Worm (Caenorhabditis elegans) whole organism, L4 larva: Measurements from ENCODE around the gene R05F9.9.

ENCODE experiments used
- F44E2.7 ChIP-seq: fragments of 200-800 bp; sonication (Bioruptor generic); IDR thresholded peaks from 2 replicates; pipeline ENCODE4 v2.1.2; 2022; ENCODE audit warnings: missing genetic modification characterization, missing compliant biosample characterization
- Y48G9A.11 ChIP-seq: fragments of 200-800 bp; sonication (Bioruptor generic); IDR thresholded peaks from 2 replicates; pipeline ENCODE4 v1.3.6; 2022; ENCODE audit warnings: missing genetic modification reagents, missing genetic modification characterization, missing compliant biosample characterization
- aha-1 ChIP-seq: fragments of 150-350 bp; peaks from one replicate; lab custom pipeline; 2014; ENCODE audit warnings: missing biosample characterization, missing genetic modification characterization
- ama-1 ChIP-seq: fragments of 150-350 bp; optimal IDR thresholded peaks from 2 replicates; lab custom pipeline; 2014; ENCODE audit warnings: inconsistent platforms, mixed read lengths
- ceh-20 ChIP-seq: fragments of 200-800 bp; sonication (Bioruptor generic); IDR thresholded peaks from 2 replicates; pipeline ENCODE4 v1.3.6; 2022; ENCODE audit warnings: missing genetic modification reagents, missing genetic modification characterization, missing compliant biosample characterization
- ceh-32 ChIP-seq: sonication (generic microtip); optimal IDR thresholded peaks from 2 replicates; lab custom pipeline; 2016; ENCODE audit warnings: mild to moderate bottlenecking, missing genetic modification characterization, missing compliant biosample characterization; ENCODE audit not compliant: poor library complexity
- dve-1 ChIP-seq: sonication (generic microtip); optimal IDR thresholded peaks from 2 replicates; lab custom pipeline; 2017; ENCODE audit warnings: antibody characterized with exemption, mild to moderate bottlenecking, missing genetic modification characterization, missing compliant biosample characterization; ENCODE audit not compliant: insufficient read depth
- egl-27 ChIP-seq: sonication (generic microtip); optimal IDR thresholded peaks from 3 replicates; lab custom pipeline; 2017; ENCODE audit warnings: missing biosample characterization, missing genetic modification reagents, missing genetic modification characterization
- jun-1 ChIP-seq: fragments of 150-350 bp; optimal IDR thresholded peaks from 2 replicates; lab custom pipeline; 2014; ENCODE audit warnings: missing biosample characterization, missing genetic modification reagents, missing genetic modification characterization
- nhr-102 ChIP-seq: sonication (generic microtip); optimal IDR thresholded peaks from 2 replicates; lab custom pipeline; 2016; ENCODE audit warnings: mild to moderate bottlenecking, missing genetic modification characterization, moderate library complexity, missing compliant biosample characterization
- nhr-11 ChIP-seq: fragments of 150-350 bp; optimal IDR thresholded peaks from 2 replicates; lab custom pipeline; 2014; ENCODE audit warnings: missing biosample characterization, missing genetic modification characterization
- nhr-28 ChIP-seq: fragments of 150-350 bp; optimal IDR thresholded peaks from 2 replicates; lab custom pipeline; 2014; ENCODE audit warnings: missing biosample characterization, missing genetic modification characterization
- spr-1 ChIP-seq: sonication (generic microtip); optimal IDR thresholded peaks from 2 replicates; lab custom pipeline; 2016; ENCODE audit warnings: mild to moderate bottlenecking, missing genetic modification characterization, missing compliant biosample characterization
- tra-1 ChIP-seq: fragments of 200-800 bp; sonication (Bioruptor generic); IDR thresholded peaks from 2 replicates; pipeline ENCODE4 v1.3.6; 2022; ENCODE audit warnings: missing genetic modification reagents, missing genetic modification characterization, missing compliant biosample characterization
- unc-39 ChIP-seq: sonication (generic microtip); optimal IDR thresholded peaks from 2 replicates; lab custom pipeline; 2017; ENCODE audit warnings: missing biosample characterization, missing genetic modification characterization
- vab-7 ChIP-seq: fragments of 200-800 bp; sonication (Bioruptor generic); IDR thresholded peaks from 2 replicates; pipeline ENCODE4 v1.3.6; 2022; ENCODE audit warnings: missing genetic modification reagents, missing genetic modification characterization, missing compliant biosample characterization

Gene R05F9.9

DNA sequence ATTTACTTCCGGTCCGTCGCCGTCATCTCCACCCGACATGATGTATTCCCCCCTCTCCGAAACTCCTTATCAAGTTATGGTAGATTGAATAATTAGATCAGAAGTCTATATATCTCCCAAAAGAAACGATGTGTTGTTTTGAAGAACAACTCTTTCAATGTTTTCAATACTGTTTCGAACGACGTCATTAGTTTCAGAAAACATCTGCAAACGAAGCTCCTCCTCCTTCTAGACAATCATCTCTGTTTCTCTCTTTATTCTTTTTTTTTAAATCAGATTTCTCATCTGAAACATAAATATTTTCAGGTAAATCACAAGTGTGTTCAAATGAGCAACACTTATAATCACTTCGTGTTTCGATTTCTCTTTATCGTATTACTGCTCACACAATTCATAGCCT lies 52.0 kb downstream of the R05F9.9 start, which contains the start of gene T23B7.3:
Gene T23B7.3 (plus strand): TSS at position 301 of the 400 bp plus-strand sequence.
- TF ChIP-seq ama-1 (lab: Kevin White, UChicago) = no peak
- TF ChIP-seq nhr-11 (tag; lab: Kevin White, UChicago) = no peak
- TF ChIP-seq jun-1 (tag; lab: Kevin White, UChicago) = no peak
- TF ChIP-seq tra-1 (GFP tag; lab: Robert Waterston, UW) = no peak
- no peak for TF ChIP-seq Y48G9A.11 (GFP tag; lab: Robert Waterston, UW)
- TF ChIP-seq vab-7 = no peak
- TF ChIP-seq nhr-28 (tag; lab: Kevin White, UChicago) = no peak
- no peak for TF ChIP-seq F44E2.7 (GFP tag; lab: Robert Waterston, UW)
- no peak for TF ChIP-seq dve-1 (tag; lab: Kevin White, UChicago)
- TF ChIP-seq ceh-20 = no peak
- TF ChIP-seq spr-1 = no peak
- TF ChIP-seq ceh-32 = no peak
- no peak for TF ChIP-seq unc-39
- TF ChIP-seq egl-27 (tag; lab: Kevin White, UChicago) = no peak
- no peak for TF ChIP-seq aha-1 (tag; lab: Kevin White, UChicago)
- no peak for TF ChIP-seq nhr-102 (tag; lab: Kevin White, UChicago)
